Worm (Caenorhabditis elegans): Measurements from ENCODE around the gene F09F9.1.

F09F9.1 gene

DNA sequence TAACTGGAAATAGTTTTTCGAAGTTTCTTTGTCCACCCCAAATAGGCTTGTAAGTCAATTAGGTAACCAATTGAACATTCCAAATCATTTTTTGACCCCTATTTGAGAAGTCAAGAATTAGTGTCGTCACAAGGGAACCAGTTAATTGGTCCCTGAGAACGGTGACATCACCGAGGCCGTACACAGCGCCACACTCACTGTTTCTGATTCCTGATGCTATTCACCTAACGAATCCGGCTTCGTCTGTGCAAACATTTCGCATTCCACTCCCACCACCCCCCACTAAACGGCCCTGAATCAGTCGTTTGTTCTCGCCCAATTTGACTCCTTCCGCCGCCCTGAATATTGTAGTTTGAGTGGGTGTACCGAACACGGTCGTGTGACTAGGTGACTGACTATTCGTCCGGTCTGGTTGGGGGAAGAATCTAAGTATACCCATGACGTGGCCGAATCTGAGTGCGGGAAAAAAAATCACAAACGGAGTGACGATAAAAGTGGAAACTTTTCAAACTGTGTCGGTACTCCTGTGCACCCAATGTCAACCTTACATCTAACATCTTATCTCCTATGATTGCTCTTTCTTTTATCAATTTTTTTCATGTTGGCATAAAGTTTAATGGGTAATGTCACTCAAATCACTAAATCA, 29.1 kb downstream of the F09F9.1 start (continued):
- TF ChIP-seq nhr-42 (GFP tag; IDR thresholded peaks at IDR 0.05), result no peak
- TF ChIP-seq pha-4 (GFP tag; IDR thresholded peaks at IDR 0.05), result no peak
- no peak for TF ChIP-seq pha-4 (tag; optimal IDR thresholded peaks at IDR 0.05)
- peak; percentile 28 for TF ChIP-seq nhr-11 (tag; optimal IDR thresholded peaks at IDR 0.05)
- no peak for TF ChIP-seq zip-11 (GFP tag; IDR thresholded peaks at IDR 0.05)
- peak; percentile 80 for TF ChIP-seq hlh-30 (tag; optimal IDR thresholded peaks at IDR 0.05; ENCODE audit: insufficient read depth)
- no peak for TF ChIP-seq unc-39 (tag; optimal IDR thresholded peaks at IDR 0.05)
- TF ChIP-seq snpc-4 (tag; optimal IDR thresholded peaks at IDR 0.05), result no peak
- TF ChIP-seq tra-1 (GFP tag; IDR thresholded peaks at IDR 0.05), result peak; percentile 6; the same call in 1 of the 2 replicates
- no peak for TF ChIP-seq ztf-7 (tag; optimal IDR thresholded peaks at IDR 0.05)
- TF ChIP-seq egl-27 (tag; optimal IDR thresholded peaks at IDR 0.05), result no peak
- TF ChIP-seq R02D3.7 (tag; optimal IDR thresholded peaks at IDR 0.05), result no peak
- no peak for TF ChIP-seq lin-13 (GFP tag; optimal IDR thresholded peaks at IDR 0.05)
- TF ChIP-seq ces-1 (GFP tag; optimal IDR thresholded peaks at IDR 0.05), result no peak
- peak; percentile 73 for TF ChIP-seq hlh-11 (tag; optimal IDR thresholded peaks at IDR 0.05)
- TF ChIP-seq ZK337.2 (GFP tag; IDR thresholded peaks at IDR 0.05), result no peak
- TF ChIP-seq zip-2 (tag; optimal IDR thresholded peaks at IDR 0.05), result no peak
- no peak for TF ChIP-seq nhr-76 (tag; optimal IDR thresholded peaks at IDR 0.05)
- no peak for TF ChIP-seq ztf-11 (tag; optimal IDR thresholded peaks at IDR 0.05)
- peak; percentile 15 for TF ChIP-seq sdz-12 (GFP tag; optimal IDR thresholded peaks at IDR 0.05)
- no peak for TF ChIP-seq F10B5.3 (tag; optimal IDR thresholded peaks at IDR 0.05)
- peak; percentile 18; the same call in 1 of the 2 replicates for TF ChIP-seq T26A8.4 (GFP tag; IDR thresholded peaks at IDR 0.05)
- TF ChIP-seq daf-12 (tag; optimal IDR thresholded peaks at IDR 0.05), result no peak
- TF ChIP-seq F44E2.7 (GFP tag; IDR thresholded peaks at IDR 0.05), result no peak
- TF ChIP-seq nhr-41 (GFP tag; IDR thresholded peaks at IDR 0.05), result no peak
- no peak for TF ChIP-seq Y75B8A.6 (GFP tag; IDR thresholded peaks at IDR 0.05)
- no peak for TF ChIP-seq T20F7.1 (GFP tag; optimal IDR thresholded peaks at IDR 0.05)
- TF ChIP-seq lim-7 (GFP tag; IDR thresholded peaks at IDR 0.05), result no peak
- TF ChIP-seq unc-130 (GFP tag; optimal IDR thresholded peaks at IDR 0.05), result no peak
- TF ChIP-seq tag-97 (GFP tag; IDR thresholded peaks at IDR 0.05), result no peak
- TF ChIP-seq hmg-1.1 (GFP tag; IDR thresholded peaks at IDR 0.05), result peak; percentile 6
- TF ChIP-seq lin-15B (tag; optimal IDR thresholded peaks at IDR 0.05), result no peak
- no peak for TF ChIP-seq rbr-2 (tag; optimal IDR thresholded peaks at IDR 0.05)
- no peak for TF ChIP-seq Y48G9A.11 (GFP tag; IDR thresholded peaks at IDR 0.05)
- no peak for TF ChIP-seq dpl-1 (GFP tag; optimal IDR thresholded peaks at IDR 0.05)
- TF ChIP-seq cey-2 (tag; optimal IDR thresholded peaks at IDR 0.05; ENCODE audit: borderline replicate concordance, insufficient read depth), result no peak
- TF ChIP-seq madf-5 (GFP tag; IDR thresholded peaks at IDR 0.05), result no peak
- TF ChIP-seq nhr-25 (tag; optimal IDR thresholded peaks at IDR 0.05; ENCODE audit: borderline replicate concordance, insufficient read depth), result peak; percentile 46
- no peak for TF ChIP-seq saeg-2 (GFP tag; IDR thresholded peaks at IDR 0.05)
- TF ChIP-seq ceh-44 (GFP tag; IDR thresholded peaks at IDR 0.05), result no peak

DNA sequence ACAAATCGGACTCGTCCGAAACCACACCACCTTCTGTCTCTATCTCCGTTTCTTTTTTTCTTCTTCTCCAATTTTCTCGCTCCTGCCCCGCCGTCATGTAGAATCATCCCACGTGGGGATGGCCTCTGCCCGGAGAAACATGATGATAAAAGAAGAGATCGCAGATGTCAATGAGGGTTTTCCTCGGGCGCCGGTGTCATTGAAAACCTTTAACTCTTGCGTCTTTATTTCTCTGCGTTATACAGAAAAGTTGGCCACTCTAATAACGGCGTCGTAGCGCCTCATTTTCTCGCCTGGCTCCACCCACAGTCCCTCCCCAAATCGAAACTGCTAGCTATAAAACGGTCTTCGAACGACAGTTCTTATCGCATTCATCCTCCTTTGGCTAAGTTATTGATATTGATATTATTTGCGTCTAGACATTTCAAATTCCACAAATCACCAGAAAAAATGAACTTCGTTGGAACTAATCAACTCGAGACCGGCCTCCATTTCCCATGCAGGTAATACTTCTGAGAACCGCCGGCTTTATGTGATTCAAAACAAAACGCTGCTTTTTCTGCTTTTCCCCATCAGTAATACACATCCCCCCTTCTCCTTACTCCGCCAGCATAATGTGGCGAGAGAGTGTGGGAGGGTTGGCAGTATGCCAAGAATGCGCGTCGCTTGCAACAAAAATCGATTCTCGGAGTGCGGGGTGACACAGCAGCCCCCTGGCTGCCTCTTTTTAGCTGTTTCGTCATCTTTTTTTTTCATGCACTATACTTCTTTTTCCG, 30.1 kb downstream of the F09F9.1 start:
- TF ChIP-seq nhr-77 (tag; optimal IDR thresholded peaks at IDR 0.05) (peak; percentile 49), egl-27 (tag; optimal IDR thresholded peaks at IDR 0.05) (no peak), ceh-44 (GFP tag; IDR thresholded peaks at IDR 0.05) (peak; percentile 67; the same call in 1 of the 2 replicates), hmg-1.1 (GFP tag; IDR thresholded peaks at IDR 0.05) (peak; percentile 62), ceh-62 (tag; optimal IDR thresholded peaks at IDR 0.05) (no peak), daf-8 (GFP tag; IDR thresholded peaks at IDR 0.05) (0 out of 2 replicates have a peak, but pooled peaks have one; percentile 34), R02D3.7 (tag; optimal IDR thresholded peaks at IDR 0.05) (no peak), lin-13 (GFP tag; optimal IDR thresholded peaks at IDR 0.05) (peak; percentile 39), Y5F2A.4 (GFP tag; optimal IDR thresholded peaks at IDR 0.05) (peak; percentile 40), nhr-111 (GFP tag; optimal IDR thresholded peaks at IDR 0.05) (no peak), nhr-28 (tag; optimal IDR thresholded peaks at IDR 0.05) (peak; percentile 97), gei-8 (GFP tag; optimal IDR thresholded peaks at IDR 0.05) (no peak), duxl-1 (tag; optimal IDR thresholded peaks at IDR 0.05; ENCODE audit: poor library complexity) (peak; percentile 45), mdt-29 (GFP tag; IDR thresholded peaks at IDR 0.05) (peak; percentile 18; the same call in 1 of the 2 replicates), aly-2 (tag; optimal IDR thresholded peaks at IDR 0.05) (no peak), madf-5 (GFP tag; IDR thresholded peaks at IDR 0.05) (0 out of 4 replicates have a peak, but pooled peaks have one; percentile 32 to 56)

All from whole organism, L4 larva.